Worm (Caenorhabditis elegans): ENCODE data around the gene ctf-18.

ce11 chrIV:10135817-10136216 lies 9.4 kb upstream of the ctf-18 start, which contains the start of gene K08F4.5:
- no peak for TF ChIP-seq ama-1 (optimal IDR thresholded peaks at IDR 0.05)
- TF ChIP-seq jun-1 (tag; optimal IDR thresholded peaks at IDR 0.05): no peak
- no peak for TF ChIP-seq tbx-2 (tag; optimal IDR thresholded peaks at IDR 0.05)
- no peak for TF ChIP-seq nhr-237 (tag; optimal IDR thresholded peaks at IDR 0.05)
- no peak for TF ChIP-seq alr-1 (tag; optimal IDR thresholded peaks at IDR 0.05; ENCODE audit: borderline replicate concordance)
- TF ChIP-seq fkh-10 (GFP tag; optimal IDR thresholded peaks at IDR 0.05): no peak
- TF ChIP-seq unc-62 (GFP tag; optimal IDR thresholded peaks at IDR 0.05): no peak
- TF ChIP-seq nhr-12 (tag; optimal IDR thresholded peaks at IDR 0.05): no peak
- no peak for TF ChIP-seq F16B12.6 (tag; optimal IDR thresholded peaks at IDR 0.05)
- TF ChIP-seq sup-37 (GFP tag; optimal IDR thresholded peaks at IDR 0.05): no peak
- no peak for TF ChIP-seq ztf-11 (tag; optimal IDR thresholded peaks at IDR 0.05)
- no peak for TF ChIP-seq nhr-76 (tag; optimal IDR thresholded peaks at IDR 0.05)
